Fruit fly (Drosophila melanogaster) whole organism, pupa: Measurements from ENCODE around the gene CG3224.

ENCODE experiments used
- CG10348 ChIP-seq: fragments of 200-800 bp; sonication (Bioruptor generic); IDR thresholded peaks from 2 replicates; pipeline ENCODE4 v1.3.6; 2022; ENCODE audit warnings: missing biosample characterization, missing genetic modification characterization
- CG12605 ChIP-seq: fragments of 200-800 bp; sonication (Bioruptor generic); IDR thresholded peaks from 2 replicates; pipeline ENCODE4 v1.3.6; 2022; ENCODE audit warnings: missing biosample characterization, missing genetic modification characterization
- CG13204 ChIP-seq: fragments of 200-800 bp; sonication (Bioruptor generic); optimal IDR thresholded peaks from 2 replicates; lab custom pipeline; 2018; ENCODE audit warnings: missing biosample characterization, mild to moderate bottlenecking, missing genetic modification characterization, moderate library complexity
- CG14655 ChIP-seq: fragments of 200-800 bp; sonication (Bioruptor generic); optimal IDR thresholded peaks from 3 replicates; lab custom pipeline; 2017; ENCODE audit warnings: mild to moderate bottlenecking, missing biosample characterization, missing genetic modification reagents, missing genetic modification characterization
- CG15710 ChIP-seq: fragments of 200-800 bp; sonication (Bioruptor generic); optimal IDR thresholded peaks from 2 replicates; lab custom pipeline; 2018; ENCODE audit warnings: missing biosample characterization, mild to moderate bottlenecking, missing genetic modification characterization, moderate library complexity
- CG17806 ChIP-seq: fragments of 200-800 bp; sonication (Bioruptor generic); optimal IDR thresholded peaks from 2 replicates; lab custom pipeline; 2018; ENCODE audit warnings: missing biosample characterization, mild to moderate bottlenecking, missing genetic modification characterization, moderate library complexity
- CG32121 ChIP-seq: fragments of 200-800 bp; sonication (Bioruptor generic); IDR thresholded peaks from 2 replicates; pipeline ENCODE4 v1.3.6; 2022; ENCODE audit warnings: missing biosample characterization, missing genetic modification characterization
- CG34367 ChIP-seq: fragments of 200-800 bp; sonication (Bioruptor generic); optimal IDR thresholded peaks from 2 replicates; lab custom pipeline; 2018; ENCODE audit warnings: missing biosample characterization, mild to moderate bottlenecking, missing genetic modification characterization
- CG4496 ChIP-seq: fragments of 200-800 bp; sonication (Bioruptor generic); IDR thresholded peaks from 3 replicates; pipeline ENCODE4 v1.3.6; 2022; ENCODE audit warnings: missing biosample characterization, missing genetic modification characterization
- CG8159 ChIP-seq: fragments of 200-800 bp; sonication (Bioruptor generic); optimal IDR thresholded peaks from 3 replicates; lab custom pipeline; 2018; ENCODE audit warnings: missing biosample characterization, mild to moderate bottlenecking, missing genetic modification characterization, moderate library complexity
- CG8301 ChIP-seq: fragments of 200-800 bp; sonication (Bioruptor generic); optimal IDR thresholded peaks from 2 replicates; lab custom pipeline; 2018; ENCODE audit warnings: missing biosample characterization, mild to moderate bottlenecking, missing genetic modification characterization
- CG9948 ChIP-seq: fragments of 200-800 bp; sonication (Bioruptor generic); optimal IDR thresholded peaks from 2 replicates; lab custom pipeline; 2018; ENCODE audit warnings: missing biosample characterization, mild to moderate bottlenecking, missing genetic modification characterization, moderate library complexity
- D1 ChIP-seq: fragments of 200-800 bp; sonication (Bioruptor generic); optimal IDR thresholded peaks from 2 replicates; lab custom pipeline; 2018; ENCODE audit warnings: missing biosample characterization, mild to moderate bottlenecking, missing genetic modification characterization, moderate library complexity
- EcR ChIP-seq: fragments of 200-800 bp; sonication (Bioruptor generic); optimal IDR thresholded peaks from 3 replicates; lab custom pipeline; 2019; ENCODE audit warnings: missing biosample characterization, missing genetic modification characterization, mild to moderate bottlenecking, moderate library complexity, missing genetic modification reagents
- Ets98B ChIP-seq: fragments of 200-800 bp; sonication (Bioruptor generic); IDR thresholded peaks from 2 replicates; pipeline ENCODE4 v1.3.6; 2022; ENCODE audit warnings: missing biosample characterization, missing genetic modification characterization
- Pif1A ChIP-seq: fragments of 200-800 bp; sonication (Bioruptor generic); optimal IDR thresholded peaks from 3 replicates; lab custom pipeline; 2016; ENCODE audit warnings: missing biosample characterization, missing genetic modification characterization
- Pif1B ChIP-seq: fragments of 200-800 bp; sonication (Bioruptor generic); optimal IDR thresholded peaks from 3 replicates; lab custom pipeline; 2016; ENCODE audit warnings: missing biosample characterization, missing genetic modification characterization
- Snoo ChIP-seq: fragments of 200-800 bp; sonication (Bioruptor generic); optimal IDR thresholded peaks from 3 replicates; lab custom pipeline; 2017; ENCODE audit warnings: missing biosample characterization, mild to moderate bottlenecking, missing genetic modification characterization, inconsistent platforms
- fd96Ca ChIP-seq: fragments of 200-800 bp; sonication (Bioruptor generic); IDR thresholded peaks from 3 replicates; pipeline ENCODE4 v1.3.6; 2022; ENCODE audit warnings: missing biosample characterization, missing genetic modification characterization
- gl ChIP-seq: fragments of 200-800 bp; sonication (Bioruptor generic); optimal IDR thresholded peaks from 2 replicates; lab custom pipeline; 2018; ENCODE audit warnings: missing biosample characterization, mild to moderate bottlenecking, missing genetic modification characterization
- rn ChIP-seq: fragments of 200-800 bp; sonication (Bioruptor generic); IDR thresholded peaks from 2 replicates; pipeline ENCODE4 v1.3.6; 2022; ENCODE audit warnings: missing biosample characterization, missing genetic modification characterization

The CG3224 gene

dm6 chrX:6698248-6698812 is 37.1 kb upstream of the CG3224 start, which contains the start of gene CG14440:
TSS of gene CG14440 (minus strand) at chrX:6698567.
- no peak for TF ChIP-seq CG15710
- no peak for TF ChIP-seq CG34367 (tag; lab: Kevin White, UChicago)
- no peak for TF ChIP-seq CG8159
- no peak for TF ChIP-seq CG4496 (GFP tag; lab: Robert Waterston, UW)
- peak; percentile 6 for TF ChIP-seq Pif1B (GFP tag; lab: Kevin White, UChicago)
- no peak for TF ChIP-seq rn (GFP tag; lab: Robert Waterston, UW)
- no peak for TF ChIP-seq CG17806 (tag; lab: Kevin White, UChicago)
- peak; percentile 3 for TF ChIP-seq D1
- no peak for TF ChIP-seq Pif1A (GFP tag; lab: Kevin White, UChicago)
- TF ChIP-seq CG8301 (tag; lab: Kevin White, UChicago): no peak
- TF ChIP-seq, all 21 proteins: peak for 2

- TF ChIP-seq rn (GFP tag; lab: Robert Waterston, UW) (0 out of 2 replicates have a peak, but pooled peaks have one; percentile 17), CG8301 (tag; lab: Kevin White, UChicago) (peak; percentile 61), CG8159 (peak; percentile 77), CG17806 (tag; lab: Kevin White, UChicago) (peak; percentile 63), CG4496 (GFP tag; lab: Robert Waterston, UW) (peak; percentile 77), CG10348 (no peak), CG9948 (tag; lab: Kevin White, UChicago) (peak; percentile 66), CG32121 (peak; percentile 66), Pif1B (GFP tag; lab: Kevin White, UChicago) (peak; percentile 66), CG34367 (tag; lab: Kevin White, UChicago) (peak; percentile 55), D1 (no peak), EcR (no peak), fd96Ca (GFP tag; lab: Robert Waterston, UW) (peak; percentile 76), CG15710 (peak; percentile 75), CG13204 (GFP tag; lab: Kevin White, UChicago) (peak; percentile 53), gl (tag; lab: Kevin White, UChicago) (peak; percentile 31), Snoo (tag; lab: Kevin White, UChicago) (peak; percentile 71), Pif1A (GFP tag; lab: Kevin White, UChicago) (peak; percentile 80), Ets98B (peak; percentile 74), CG14655 (GFP tag; lab: Kevin White, UChicago) (peak; percentile 69), CG12605 (peak; percentile 67)
These were observed 35.2 kb upstream of the CG3224 start for dm6 chrX:6696467-6696866.

dm6 chrX:6694979-6695388 is 33.7 kb upstream of the CG3224 start, which contains the start of gene CG14442:
TSS of gene CG14442 (minus strand) at chrX:6695007.
- TF ChIP-seq Ets98B (peak; percentile 14; the same call in 1 of the 2 replicates), CG17806 (tag; lab: Kevin White, UChicago) (peak; percentile 21), CG32121 (no peak), CG8159 (peak; percentile 30), Pif1B (GFP tag; lab: Kevin White, UChicago) (peak; percentile 6), EcR (no peak), CG15710 (no peak), CG34367 (tag; lab: Kevin White, UChicago) (no peak), CG14655 (GFP tag; lab: Kevin White, UChicago) (no peak), fd96Ca (GFP tag; lab: Robert Waterston, UW) (peak; percentile 11; the same call in 1 of the 3 replicates), CG8301 (tag; lab: Kevin White, UChicago) (no peak), CG10348 (no peak), gl (tag; lab: Kevin White, UChicago) (no peak), D1 (no peak), CG9948 (tag; lab: Kevin White, UChicago) (no peak), CG12605 (no peak), Pif1A (GFP tag; lab: Kevin White, UChicago) (peak; percentile 35), CG13204 (GFP tag; lab: Kevin White, UChicago) (no peak), CG4496 (GFP tag; lab: Robert Waterston, UW) (peak; percentile 36; the same call in 1 of the 3 replicates), Snoo (tag; lab: Kevin White, UChicago) (no peak), rn (GFP tag; lab: Robert Waterston, UW) (no peak)

- TF ChIP-seq CG32121 (0 out of 2 replicates have a peak, but pooled peaks have one; percentile 18), CG15710 (peak; percentile 10), CG13204 (GFP tag; lab: Kevin White, UChicago) (peak; percentile 73), gl (tag; lab: Kevin White, UChicago) (no peak)
These were observed 33.0 kb upstream of the CG3224 start for dm6 chrX:6694105-6694788.

dm6 chrX:6688620-6689400 is 27.5 kb upstream of the CG3224 start, which contains the start of gene CG3184:
TSS of gene CG3184 (minus strand) at chrX:6688774.
- TF ChIP-seq gl (tag; lab: Kevin White, UChicago) (no peak), CG8159 (no peak), Pif1A (GFP tag; lab: Kevin White, UChicago) (no peak), CG17806 (tag; lab: Kevin White, UChicago) (no peak), EcR (no peak), CG14655 (GFP tag; lab: Kevin White, UChicago) (no peak), CG9948 (tag; lab: Kevin White, UChicago) (no peak), fd96Ca (GFP tag; lab: Robert Waterston, UW) (no peak), rn (GFP tag; lab: Robert Waterston, UW) (no peak), CG34367 (tag; lab: Kevin White, UChicago) (no peak), CG13204 (GFP tag; lab: Kevin White, UChicago) (no peak), CG10348 (no peak), Ets98B (no peak), Pif1B (GFP tag; lab: Kevin White, UChicago) (no peak)
